Fruit fly (Drosophila melanogaster): Measurements from ENCODE around the gene Sarm.

- TF ChIP-seq Sin3A (optimal IDR thresholded peaks at IDR 0.05) (no peak), h (optimal IDR thresholded peaks at IDR 0.05) (no peak), psq (optimal IDR thresholded peaks at IDR 0.05) (no peak)
These were observed 24.6 kb upstream of the Sarm start for dm6 chr3L:8039119-8039518.
